Worm (Caenorhabditis elegans) whole organism, young adult: ENCODE measurements around the gene F56D6.11.

Source experiments
- B0336.3 ChIP-seq: fragments of 200-800 bp; sonication (Bioruptor generic); IDR thresholded peaks from 2 replicates; pipeline ENCODE4 v1.3.6; 2022; ENCODE audit warnings: missing genetic modification characterization, missing compliant biosample characterization
- C17E4.6 ChIP-seq: fragments of 200-800 bp; sonication (Bioruptor generic); IDR thresholded peaks from 2 replicates; pipeline ENCODE4 v1.3.6; 2022; ENCODE audit warnings: missing genetic modification reagents, missing genetic modification characterization, missing compliant biosample characterization
- F23B12.7 ChIP-seq: sonication (generic microtip); optimal IDR thresholded peaks from 2 replicates; lab custom pipeline; 2017; ENCODE audit warnings: missing genetic modification characterization, mild to moderate bottlenecking, missing compliant biosample characterization, antibody characterized with exemption, moderate library complexity; ENCODE audit not compliant: insufficient read depth
- F55B11.4 ChIP-seq: sonication (generic microtip); optimal IDR thresholded peaks from 2 replicates; lab custom pipeline; 2016; ENCODE audit warnings: missing compliant biosample characterization, missing genetic modification characterization, borderline replicate concordance; ENCODE audit not compliant: insufficient read depth
- K11D2.4 ChIP-seq: fragments of 200-800 bp; sonication (Bioruptor generic); IDR thresholded peaks from 2 replicates; pipeline ENCODE4 v1.3.6; 2022; ENCODE audit warnings: missing genetic modification reagents, missing genetic modification characterization, missing compliant biosample characterization
- Y56A3A.18 ChIP-seq: fragments of 200-800 bp; sonication (Bioruptor generic); IDR thresholded peaks from 2 replicates; pipeline ENCODE4 v1.3.6; 2022; ENCODE audit warnings: missing genetic modification reagents, missing genetic modification characterization, missing compliant biosample characterization
- akir-1 ChIP-seq: fragments of 200-800 bp; sonication (Bioruptor generic); optimal IDR thresholded peaks from 2 replicates; lab custom pipeline; 2018; ENCODE audit warnings: mild to moderate bottlenecking, missing genetic modification characterization, moderate library complexity, missing compliant biosample characterization
- attf-6 ChIP-seq: fragments of 200-800 bp; sonication (Bioruptor generic); IDR thresholded peaks from 2 replicates; pipeline ENCODE4 v1.3.6; 2022; ENCODE audit warnings: missing genetic modification reagents, missing genetic modification characterization, missing compliant biosample characterization
- bed-2 ChIP-seq: fragments of 200-800 bp; sonication (Bioruptor generic); IDR thresholded peaks from 2 replicates; pipeline ENCODE4 v1.3.6; 2022; ENCODE audit warnings: missing genetic modification reagents, missing genetic modification characterization, missing compliant biosample characterization
- cebp-2 ChIP-seq: fragments of 200-800 bp; sonication (Bioruptor generic); IDR thresholded peaks from 2 replicates; pipeline ENCODE4 v1.3.6; 2022; ENCODE audit warnings: missing genetic modification characterization, missing compliant biosample characterization
- egrh-3 ChIP-seq: fragments of 200-800 bp; sonication (Bioruptor generic); IDR thresholded peaks from 2 replicates; pipeline ENCODE4 v1.3.6; 2022; ENCODE audit warnings: missing genetic modification reagents, missing genetic modification characterization, missing compliant biosample characterization
- him-1 ChIP-seq: sonication (generic microtip); optimal IDR thresholded peaks from 2 replicates; lab custom pipeline; 2016; ENCODE audit warnings: missing genotype, missing genetic modification reagents, missing genetic modification characterization, missing compliant biosample characterization
- hrde-1 ChIP-seq: sonication (generic microtip); optimal IDR thresholded peaks from 2 replicates; lab custom pipeline; 2016; ENCODE audit warnings: missing genetic modification characterization, mild to moderate bottlenecking, missing compliant biosample characterization, moderate library complexity, missing genotype, missing genetic modification reagents, borderline replicate concordance
- hsf-1 ChIP-seq: fragments of 200-800 bp; sonication (Bioruptor generic); IDR thresholded peaks from 2 replicates; pipeline ENCODE4 v1.3.6; 2022; ENCODE audit warnings: missing genetic modification reagents, missing genetic modification characterization, missing compliant biosample characterization
- lin-40 ChIP-seq: sonication (generic microtip); optimal IDR thresholded peaks from 2 replicates; lab custom pipeline; 2016; ENCODE audit warnings: missing genetic modification characterization, mild to moderate bottlenecking, missing compliant biosample characterization, missing genotype, missing genetic modification reagents
- lsy-27 ChIP-seq: sonication (generic microtip); optimal IDR thresholded peaks from 2 replicates; lab custom pipeline; 2017; ENCODE audit warnings: missing genetic modification characterization, mild to moderate bottlenecking, missing compliant biosample characterization, antibody characterized with exemption, missing genotype, borderline replicate concordance; ENCODE audit not compliant: insufficient read depth
- mes-4 ChIP-seq: sonication (generic microtip); optimal IDR thresholded peaks from 2 replicates; lab custom pipeline; 2016; ENCODE audit warnings: missing genotype, missing genetic modification characterization, missing compliant biosample characterization
- nhr-90 ChIP-seq: sonication (generic microtip); optimal IDR thresholded peaks from 2 replicates; lab custom pipeline; 2016; ENCODE audit warnings: missing genotype, mild to moderate bottlenecking, missing genetic modification characterization, missing compliant biosample characterization
- sdz-38 ChIP-seq: sonication (generic microtip); optimal IDR thresholded peaks from 2 replicates; lab custom pipeline; 2016; ENCODE audit warnings: missing genotype, missing genetic modification characterization, missing compliant biosample characterization
- snpc-4 ChIP-seq, 5 experiments: fragments of 150-350 bp in 1 of 5; sonication (generic microtip) in 4 of 5; optimal IDR thresholded peaks; 2 replicates each; lab custom pipeline; 2014 to 2018; ENCODE audit warnings: missing genetic modification characterization in 5 of 5, missing biosample characterization in 3 of 5, antibody characterized with exemption in 2 of 5, mild to moderate bottlenecking in 2 of 5, missing compliant biosample characterization in 2 of 5, missing genotype in 2 of 5, moderate library complexity in 2 of 5, missing genetic modification reagents in 1 of 5
- tbp1 ChIP-seq: fragments of 200-800 bp; sonication (Bioruptor generic); optimal IDR thresholded peaks from 2 replicates; lab custom pipeline; 2018; ENCODE audit warnings: mild to moderate bottlenecking, missing genetic modification characterization, missing compliant biosample characterization
- zfh-2 ChIP-seq: fragments of 200-800 bp; sonication (Bioruptor generic); conservative IDR thresholded peaks from 2 replicates; pipeline ENCODE4 v1.3.6; 2022; ENCODE audit warnings: missing genetic modification reagents, missing genetic modification characterization, missing compliant biosample characterization

F56D6.11 gene

DNA sequence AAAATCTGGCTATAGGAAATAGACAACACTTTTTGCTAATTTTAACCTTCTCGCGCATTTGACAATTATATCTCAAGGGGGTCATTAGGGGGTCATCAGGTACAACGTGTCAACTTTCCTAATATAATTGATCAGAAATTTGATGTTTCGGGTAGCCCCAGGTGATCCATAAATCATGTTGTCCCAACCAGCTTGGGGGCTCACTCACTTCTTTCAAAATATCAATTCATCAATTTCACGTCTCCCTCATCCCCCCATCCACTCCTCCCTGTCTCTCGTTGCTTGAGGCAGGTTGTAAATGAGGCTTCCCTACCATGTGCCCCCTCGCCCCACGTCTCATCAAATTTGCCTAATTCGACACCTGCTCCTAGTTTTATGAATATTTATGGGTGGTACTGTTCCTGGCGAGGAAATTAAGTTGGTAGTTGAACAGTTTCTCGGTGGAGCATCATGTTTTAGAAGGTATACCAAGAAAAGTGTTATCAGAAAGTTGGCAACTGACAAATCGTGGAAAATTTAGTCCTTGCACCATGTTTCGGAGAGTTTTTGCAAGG lies 48.2 kb downstream of the F56D6.11 start:
- no peak for TF ChIP-seq tbp1 (GFP tag; lab: Kevin White, UChicago)
- TF ChIP-seq lin-40 (tag; lab: Kevin White, UChicago), result no peak
- TF ChIP-seq F23B12.7, result no peak
- TF ChIP-seq hsf-1, result no peak
- no peak for TF ChIP-seq nhr-90 (tag; lab: Kevin White, UChicago)
- TF ChIP-seq K11D2.4 (GFP tag; lab: Robert Waterston, UW), result no peak
- TF ChIP-seq F55B11.4, result no peak
- no peak for TF ChIP-seq akir-1 (GFP tag; lab: Kevin White, UChicago)
- TF ChIP-seq mes-4 (tag; lab: Kevin White, UChicago), result no peak
- TF ChIP-seq him-1, result no peak
- TF ChIP-seq Y56A3A.18, result no peak
- no peak for TF ChIP-seq cebp-2 (GFP tag; lab: Robert Waterston, UW)
- no peak for TF ChIP-seq attf-6 (GFP tag; lab: Robert Waterston, UW)
- TF ChIP-seq lsy-27, result no peak
- no peak for TF ChIP-seq B0336.3 (GFP tag; lab: Robert Waterston, UW)
- no peak for TF ChIP-seq sdz-38
- TF ChIP-seq hrde-1 (tag; lab: Kevin White, UChicago), result no peak
- no peak for TF ChIP-seq snpc-4 (GFP tag; optimal IDR thresholded peaks at IDR 0.05; lab: Kevin White, UChicago)
- TF ChIP-seq snpc-4 (tag; optimal IDR thresholded peaks at IDR 0.05; lab: Kevin White, UChicago), result no peak
- no peak for TF ChIP-seq egrh-3 (GFP tag; lab: Robert Waterston, UW)
- TF ChIP-seq bed-2 (GFP tag; lab: Robert Waterston, UW), result no peak

DNA sequence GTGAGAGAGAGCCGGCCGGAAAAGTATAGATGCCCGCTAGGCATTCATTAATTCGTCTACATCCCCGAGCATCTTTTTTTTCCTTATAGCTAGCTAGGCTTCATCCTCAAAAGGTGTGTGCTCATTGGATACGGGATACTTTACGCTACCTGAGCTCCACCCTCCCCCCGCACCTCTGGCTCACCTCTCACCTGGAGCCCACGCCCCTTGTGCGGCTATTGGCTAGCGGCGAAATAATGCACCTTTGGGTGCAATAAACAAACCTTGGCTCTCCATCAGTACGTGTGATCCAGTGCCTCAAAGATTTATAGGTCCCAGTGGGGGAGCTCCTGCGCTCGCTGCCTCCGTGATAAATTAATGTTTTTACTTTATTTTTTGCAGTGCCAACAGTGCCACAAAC lies 50.1 kb downstream of the F56D6.11 start:
- no peak for TF ChIP-seq C17E4.6 (GFP tag; lab: Robert Waterston, UW)
- 0 out of 2 replicates have a peak, but pooled peaks have one; percentile 22 for TF ChIP-seq zfh-2 (GFP tag; lab: Robert Waterston, UW)
